Worm (Caenorhabditis elegans): ENCODE measurements around the gene ptr-4.
A peak's percentile ranks its signal among the peaks of the same experiment; 100 is the strongest.

ptr-4 gene

ce11 chrX:6065936-6066452 is at the start of gene ptr-4:
ptr-4 (minus strand) TSS chrX:6065986.
- peak; percentile 13 for TF ChIP-seq nhr-25 (tag; optimal IDR thresholded peaks at IDR 0.05)
- TF ChIP-seq jun-1 (tag; optimal IDR thresholded peaks at IDR 0.05): no peak

- TF ChIP-seq egl-5 (tag; optimal IDR thresholded peaks at IDR 0.05) (no peak), ztf-11 (tag; optimal IDR thresholded peaks at IDR 0.05) (no peak), egl-27 (tag; optimal IDR thresholded peaks at IDR 0.05) (no peak), unc-62 (GFP tag; optimal IDR thresholded peaks at IDR 0.05) (no peak), sea-2 (GFP tag; optimal IDR thresholded peaks at IDR 0.05) (no peak), elt-3 (tag; optimal IDR thresholded peaks at IDR 0.05) (no peak), ZK546.5 (tag; optimal IDR thresholded peaks at IDR 0.05) (no peak), nhr-25 (tag; optimal IDR thresholded peaks at IDR 0.05) (no peak), ceh-16 (tag; optimal IDR thresholded peaks at IDR 0.05) (no peak), snpc-4 (tag; optimal IDR thresholded peaks at IDR 0.05) (no peak)
These were observed 49.7 kb upstream of the ptr-4 start, which contains the start of gene C15H9.3 for ce11 chrX:6115502-6115901. C15H9.3 (plus strand) TSS chrX:6115802.

ce11 chrX:6112817-6113216 is 47.0 kb upstream of the ptr-4 start, which contains the start of gene prx-3:
prx-3 (minus strand) TSS chrX:6112917.
- TF ChIP-seq elt-2 (tag; optimal IDR thresholded peaks at IDR 0.05) (peak; percentile 54), eor-1 (tag; optimal IDR thresholded peaks at IDR 0.05) (no peak)

- TF ChIP-seq nfya-1 (tag; optimal IDR thresholded peaks at IDR 0.05; ENCODE audit: insufficient read depth) (no peak), nhr-25 (tag; optimal IDR thresholded peaks at IDR 0.05) (no peak), ztf-4 (tag; optimal IDR thresholded peaks at IDR 0.05) (no peak), elt-1 (tag; optimal IDR thresholded peaks at IDR 0.05) (peak; percentile 81), snpc-4 (tag; optimal IDR thresholded peaks at IDR 0.05) (no peak), ceh-16 (tag; optimal IDR thresholded peaks at IDR 0.05) (no peak), ama-1 (optimal IDR thresholded peaks at IDR 0.05) (no peak), ceh-9 (tag; optimal IDR thresholded peaks at IDR 0.05) (no peak), nhr-23 (tag; optimal IDR thresholded peaks at IDR 0.05) (peak; percentile 53), zag-1 (tag; optimal IDR thresholded peaks at IDR 0.05) (no peak), hmg-11 (tag; optimal IDR thresholded peaks at IDR 0.05) (no peak), nhr-43 (tag; optimal IDR thresholded peaks at IDR 0.05; ENCODE audit: poor library complexity, severe bottlenecking) (peak; percentile 32), nhr-67 (tag; optimal IDR thresholded peaks at IDR 0.05) (no peak), elt-2 (tag; optimal IDR thresholded peaks at IDR 0.05) (peak; percentile 57), nhr-237 (tag; optimal IDR thresholded peaks at IDR 0.05) (no peak), fkh-10 (GFP tag; optimal IDR thresholded peaks at IDR 0.05) (no peak), ZK546.5 (tag; optimal IDR thresholded peaks at IDR 0.05) (no peak), ceh-28 (tag; optimal IDR thresholded peaks at IDR 0.05) (peak; percentile 66), ceh-82 (tag; optimal IDR thresholded peaks at IDR 0.05) (no peak), pha-4 (tag; optimal IDR thresholded peaks at IDR 0.05) (no peak), unc-62 (GFP tag; optimal IDR thresholded peaks at IDR 0.05) (no peak), aly-2 (tag; optimal IDR thresholded peaks at IDR 0.05) (no peak), sea-2 (GFP tag; optimal IDR thresholded peaks at IDR 0.05) (no peak), unc-39 (tag; optimal IDR thresholded peaks at IDR 0.05) (no peak), egl-27 (tag; optimal IDR thresholded peaks at IDR 0.05) (no peak)
These were observed 43.5 kb upstream of the ptr-4 start, which contains the start of gene kynu-1 for ce11 chrX:6109288-6109770. kynu-1 (minus strand) TSS chrX:6109338.

- TF ChIP-seq fkh-2 (tag; optimal IDR thresholded peaks at IDR 0.05): no peak
- TF ChIP-seq ceh-82 (tag; optimal IDR thresholded peaks at IDR 0.05): no peak
- no peak for TF ChIP-seq sea-2 (GFP tag; optimal IDR thresholded peaks at IDR 0.05)
- TF ChIP-seq nhr-67 (tag; optimal IDR thresholded peaks at IDR 0.05): no peak
- no peak for TF ChIP-seq pqm-1 (tag; optimal IDR thresholded peaks at IDR 0.05)
- no peak for TF ChIP-seq nhr-237 (tag; optimal IDR thresholded peaks at IDR 0.05)
- no peak for TF ChIP-seq unc-62 (GFP tag; optimal IDR thresholded peaks at IDR 0.05)
- no peak for TF ChIP-seq elt-2 (tag; optimal IDR thresholded peaks at IDR 0.05)
- TF ChIP-seq elt-1 (tag; optimal IDR thresholded peaks at IDR 0.05): no peak
- TF ChIP-seq elt-3 (tag; optimal IDR thresholded peaks at IDR 0.05): no peak
- no peak for TF ChIP-seq pha-4 (tag; optimal IDR thresholded peaks at IDR 0.05)
- TF ChIP-seq lsy-12 (tag; optimal IDR thresholded peaks at IDR 0.05): no peak
These were observed 42.2 kb upstream of the ptr-4 start for ce11 chrX:6107962-6108361.
